Fruit fly (Drosophila melanogaster): Measurements from ENCODE around the gene rdo.

DNA sequence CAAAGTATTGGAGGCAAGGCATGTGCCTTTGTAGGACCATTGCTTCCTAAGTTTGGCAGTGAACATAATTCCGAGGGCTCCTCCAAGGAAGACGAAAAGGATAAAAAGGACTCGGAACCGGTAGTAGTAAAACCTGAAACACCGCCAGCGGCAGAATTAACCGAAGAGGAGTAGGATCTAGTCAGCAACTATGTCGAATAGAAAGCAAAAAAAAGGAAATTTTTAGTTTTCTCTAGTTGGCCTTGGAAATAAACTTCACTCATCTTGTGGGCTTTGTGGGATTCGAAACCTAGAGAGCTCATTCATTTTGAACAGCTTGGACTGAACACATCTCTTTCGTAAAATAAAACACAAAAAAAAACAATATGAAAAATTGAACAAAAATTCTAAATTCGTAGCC lies 3.5 kb upstream of the rdo start, which contains the start of gene CG31740:
- TF ChIP-seq CG6163 (GFP tag; IDR thresholded peaks at IDR 0.05) (no peak), Hr4 (GFP tag; optimal IDR thresholded peaks at IDR 0.05) (no peak), CG31627 (GFP tag; optimal IDR thresholded peaks at IDR 0.05) (no peak), Blimp-1 (GFP tag; optimal IDR thresholded peaks at IDR 0.05) (no peak), Sox14 (GFP tag; optimal IDR thresholded peaks at IDR 0.05) (no peak), fd59A (GFP tag; optimal IDR thresholded peaks at IDR 0.05) (no peak)

Measured in whole organism, prepupa.